Worm (Caenorhabditis elegans) whole organism, late embryonic: Measurements from ENCODE around the gene T10H9.1.

Experiments
- C08G9.2 ChIP-seq: sonication (generic microtip); optimal IDR thresholded peaks from 2 replicates; lab custom pipeline; 2016; ENCODE audit warnings: mild to moderate bottlenecking, missing genetic modification characterization, moderate library complexity, missing compliant biosample characterization
- F13H6.1 ChIP-seq: sonication (generic microtip); optimal IDR thresholded peaks from 2 replicates; lab custom pipeline; 2016; ENCODE audit warnings: missing genetic modification characterization, missing compliant biosample characterization
- K02D7.2 ChIP-seq: sonication (generic microtip); optimal IDR thresholded peaks from 2 replicates; lab custom pipeline; 2017; ENCODE audit warnings: mild to moderate bottlenecking, missing genetic modification characterization, missing compliant biosample characterization
- T23F11.4 ChIP-seq: fragments of 200-800 bp; sonication (Bioruptor generic); optimal IDR thresholded peaks from 2 replicates; lab custom pipeline; 2018; ENCODE audit warnings: mild to moderate bottlenecking, missing genetic modification characterization, missing compliant biosample characterization
- ahr-1 ChIP-seq: sonication (generic microtip); optimal IDR thresholded peaks from 2 replicates; lab custom pipeline; 2016; ENCODE audit warnings: missing genetic modification characterization, missing compliant biosample characterization
- ama-1 ChIP-seq: fragments of 150-350 bp; optimal IDR thresholded peaks from 2 replicates; lab custom pipeline; 2014
- ceh-14 ChIP-seq: sonication (generic microtip); optimal IDR thresholded peaks from 2 replicates; lab custom pipeline; 2016; ENCODE audit warnings: missing genotype, missing genetic modification characterization, missing compliant biosample characterization
- ceh-18 ChIP-seq: sonication (generic microtip); optimal IDR thresholded peaks from 2 replicates; lab custom pipeline; 2016; ENCODE audit warnings: missing genetic modification characterization, missing compliant biosample characterization
- ceh-19 ChIP-seq: fragments of 200-800 bp; sonication (Bioruptor generic); optimal IDR thresholded peaks from 2 replicates; lab custom pipeline; 2018; ENCODE audit warnings: mild to moderate bottlenecking, missing genetic modification characterization, missing compliant biosample characterization
- ceh-24 ChIP-seq: sonication (generic microtip); optimal IDR thresholded peaks from 2 replicates; lab custom pipeline; 2016; ENCODE audit warnings: mild to moderate bottlenecking, missing genetic modification characterization, missing compliant biosample characterization
- ceh-34 ChIP-seq: sonication (generic microtip); optimal IDR thresholded peaks from 2 replicates; lab custom pipeline; 2016; ENCODE audit warnings: mild to moderate bottlenecking, missing genetic modification characterization, missing compliant biosample characterization
- ceh-48 ChIP-seq: sonication (generic microtip); optimal IDR thresholded peaks from 2 replicates; lab custom pipeline; 2016; ENCODE audit warnings: missing genetic modification characterization, inconsistent platforms, missing compliant biosample characterization
- ceh-6 ChIP-seq: fragments of 200-800 bp; sonication (Bioruptor generic); optimal IDR thresholded peaks from 2 replicates; lab custom pipeline; 2018; ENCODE audit warnings: mild to moderate bottlenecking, missing genetic modification characterization, missing compliant biosample characterization
- che-1 ChIP-seq: sonication (generic microtip); optimal IDR thresholded peaks from 2 replicates; lab custom pipeline; 2016; ENCODE audit warnings: mild to moderate bottlenecking, missing genetic modification characterization, missing compliant biosample characterization
- dmd-4 ChIP-seq: sonication (generic microtip); optimal IDR thresholded peaks from 2 replicates; lab custom pipeline; 2016; ENCODE audit warnings: borderline replicate concordance, missing genetic modification characterization, missing compliant biosample characterization
- dve-1 ChIP-seq: sonication (generic microtip); optimal IDR thresholded peaks from 2 replicates; lab custom pipeline; 2017; ENCODE audit warnings: antibody characterized with exemption, mild to moderate bottlenecking, missing genetic modification characterization, missing compliant biosample characterization
- elt-2 ChIP-seq: sonication (generic microtip); optimal IDR thresholded peaks from 2 replicates; lab custom pipeline; 2016; ENCODE audit warnings: missing genetic modification reagents, missing genetic modification characterization, missing compliant biosample characterization
- elt-4 ChIP-seq: sonication (generic microtip); optimal IDR thresholded peaks from 2 replicates; lab custom pipeline; 2016; ENCODE audit warnings: missing genetic modification characterization, missing compliant biosample characterization
- ets-4 ChIP-seq: sonication (generic microtip); optimal IDR thresholded peaks from 2 replicates; lab custom pipeline; 2016; ENCODE audit warnings: missing genetic modification characterization, missing compliant biosample characterization
- eyg-1 ChIP-seq: sonication (generic microtip); optimal IDR thresholded peaks from 2 replicates; lab custom pipeline; 2016; ENCODE audit warnings: missing genotype, missing genetic modification characterization, missing compliant biosample characterization
- fax-1 ChIP-seq: sonication (generic microtip); optimal IDR thresholded peaks from 2 replicates; lab custom pipeline; 2016; ENCODE audit warnings: missing genotype, missing genetic modification characterization, missing compliant biosample characterization
- fkh-10 ChIP-seq: fragments of 150-350 bp; optimal IDR thresholded peaks from 2 replicates; lab custom pipeline; 2014; ENCODE audit warnings: missing biosample characterization, missing genetic modification reagents, missing genetic modification characterization
- hlh-15 ChIP-seq: sonication (generic microtip); optimal IDR thresholded peaks from 2 replicates; lab custom pipeline; 2016; ENCODE audit warnings: missing genetic modification characterization, missing compliant biosample characterization
- hlh-30 ChIP-seq: sonication (generic microtip); optimal IDR thresholded peaks from 2 replicates; lab custom pipeline; 2017; ENCODE audit warnings: antibody characterized with exemption, missing genetic modification characterization, missing compliant biosample characterization; ENCODE audit not compliant: insufficient read depth
- mec-3 ChIP-seq: sonication (generic microtip); optimal IDR thresholded peaks from 2 replicates; lab custom pipeline; 2016; ENCODE audit warnings: borderline replicate concordance, missing genetic modification characterization, missing compliant biosample characterization
- nfya-1 ChIP-seq: sonication (generic microtip); optimal IDR thresholded peaks from 2 replicates; lab custom pipeline; 2017; ENCODE audit warnings: missing genetic modification characterization, mild to moderate bottlenecking, missing compliant biosample characterization, antibody characterized with exemption, moderate library complexity
- nhr-232 ChIP-seq: sonication (generic microtip); optimal IDR thresholded peaks from 2 replicates; lab custom pipeline; 2016; ENCODE audit warnings: missing genetic modification characterization, missing compliant biosample characterization
- odd-2 ChIP-seq: sonication (generic microtip); optimal IDR thresholded peaks from 2 replicates; lab custom pipeline; 2017; ENCODE audit warnings: antibody characterized with exemption, mild to moderate bottlenecking, missing genetic modification characterization, missing compliant biosample characterization
- pag-3 ChIP-seq: sonication (generic microtip); optimal IDR thresholded peaks from 2 replicates; lab custom pipeline; 2016; ENCODE audit warnings: missing compliant biosample characterization, missing genetic modification characterization, borderline replicate concordance
- pax-1 ChIP-seq: fragments of 150-350 bp; optimal IDR thresholded peaks from 2 replicates; lab custom pipeline; 2014; ENCODE audit warnings: missing biosample characterization, missing genetic modification characterization
- pha-2 ChIP-seq: sonication (generic microtip); optimal IDR thresholded peaks from 2 replicates; lab custom pipeline; 2017; ENCODE audit warnings: mild to moderate bottlenecking, missing genetic modification characterization, missing compliant biosample characterization
- pqm-1 ChIP-seq: sonication (generic microtip); optimal IDR thresholded peaks from 2 replicates; lab custom pipeline; 2016; ENCODE audit warnings: missing genetic modification characterization, missing compliant biosample characterization
- pros-1 ChIP-seq: fragments of 150-350 bp; optimal IDR thresholded peaks from 2 replicates; lab custom pipeline; 2014; ENCODE audit warnings: missing biosample characterization, missing genetic modification reagents, missing genetic modification characterization
- ref-2 ChIP-seq: sonication (generic microtip); optimal IDR thresholded peaks from 2 replicates; lab custom pipeline; 2016; ENCODE audit warnings: missing genetic modification characterization, missing compliant biosample characterization
- sox-2 ChIP-seq: fragments of 200-800 bp; sonication (Bioruptor generic); IDR thresholded peaks from 2 replicates; pipeline ENCODE4 v1.3.6; 2022; ENCODE audit warnings: missing genetic modification reagents, missing genetic modification characterization, missing compliant biosample characterization
- sox-4 ChIP-seq: sonication (generic microtip); optimal IDR thresholded peaks from 2 replicates; lab custom pipeline; 2017; ENCODE audit warnings: mild to moderate bottlenecking, missing genetic modification characterization, inconsistent platforms, missing compliant biosample characterization
- syd-9 ChIP-seq: sonication (generic microtip); optimal IDR thresholded peaks from 2 replicates; lab custom pipeline; 2016; ENCODE audit warnings: mild to moderate bottlenecking, missing genetic modification characterization, moderate library complexity, missing compliant biosample characterization
- tbx-7 ChIP-seq: sonication (generic microtip); optimal IDR thresholded peaks from 2 replicates; lab custom pipeline; 2016; ENCODE audit warnings: missing genotype, missing genetic modification characterization, missing compliant biosample characterization
- unc-42 ChIP-seq: sonication (generic microtip); optimal IDR thresholded peaks from 2 replicates; lab custom pipeline; 2016; ENCODE audit warnings: missing genotype, missing genetic modification characterization, missing compliant biosample characterization
- zip-5 ChIP-seq: sonication (generic microtip); optimal IDR thresholded peaks from 2 replicates; lab custom pipeline; 2016; ENCODE audit warnings: missing genetic modification characterization, missing compliant biosample characterization
- ztf-16 ChIP-seq: sonication (generic microtip); optimal IDR thresholded peaks from 2 replicates; lab custom pipeline; 2017; ENCODE audit warnings: missing genetic modification characterization, missing compliant biosample characterization

The T10H9.1 gene

DNA sequence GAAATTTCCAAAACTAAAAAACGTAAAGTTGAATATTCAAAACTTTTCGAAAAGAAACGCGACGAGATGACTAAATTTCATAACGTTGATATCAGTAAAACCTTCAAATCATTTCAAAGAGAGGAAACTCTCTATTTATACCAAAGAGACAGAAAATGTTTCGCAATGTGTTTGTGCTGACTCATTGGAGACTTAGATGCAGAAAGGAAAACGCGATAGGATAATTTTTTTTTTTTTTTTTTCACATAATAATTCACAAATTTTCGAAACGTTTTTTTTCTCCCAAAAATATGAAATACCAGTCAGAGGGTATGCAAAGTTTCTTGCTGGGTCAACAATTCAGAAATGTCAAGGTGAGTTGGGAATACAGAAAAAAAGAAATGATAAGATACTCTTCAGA is 43.2 kb upstream of the T10H9.1 start:
- TF ChIP-seq ceh-14 (tag; lab: Kevin White, UChicago), result no peak
- no peak for TF ChIP-seq T23F11.4 (GFP tag; lab: Kevin White, UChicago)
- TF ChIP-seq fax-1 (tag; lab: Kevin White, UChicago), result no peak
- TF ChIP-seq odd-2 (tag; lab: Kevin White, UChicago), result no peak
- TF ChIP-seq hlh-15, result no peak
- no peak for TF ChIP-seq nfya-1 (tag; lab: Kevin White, UChicago)

DNA sequence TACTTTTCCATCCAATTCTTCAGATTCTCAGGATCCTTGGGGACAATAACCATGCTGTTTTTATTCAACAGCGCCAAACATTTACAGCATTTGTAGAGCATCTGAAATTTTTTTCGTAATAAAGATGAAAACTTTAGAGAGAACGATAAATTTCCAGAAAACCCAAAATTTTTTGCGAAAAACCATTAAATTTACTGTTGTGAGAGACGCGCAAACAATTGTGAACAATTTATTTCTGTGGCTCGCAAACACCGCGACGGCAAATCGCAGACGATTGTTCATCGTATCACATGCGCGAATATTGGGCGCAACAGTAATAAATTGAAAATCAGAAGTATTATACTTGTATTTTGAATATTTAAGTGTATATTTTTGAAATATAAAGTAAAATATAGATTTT is 38.4 kb upstream of the T10H9.1 start, which contains the start of gene gon-14:
TSS of gene gon-14 (minus strand) at position 101 of the 400 bp plus-strand sequence.
- TF ChIP-seq sox-4 (tag; lab: Kevin White, UChicago) (no peak), pqm-1 (tag; lab: Kevin White, UChicago) (no peak), ceh-18 (tag; lab: Kevin White, UChicago) (no peak), ztf-16 (tag; lab: Kevin White, UChicago) (no peak), pax-1 (tag; lab: Kevin White, UChicago) (no peak), che-1 (tag; lab: Kevin White, UChicago) (no peak), ceh-24 (no peak), dmd-4 (tag; lab: Kevin White, UChicago) (no peak)

DNA sequence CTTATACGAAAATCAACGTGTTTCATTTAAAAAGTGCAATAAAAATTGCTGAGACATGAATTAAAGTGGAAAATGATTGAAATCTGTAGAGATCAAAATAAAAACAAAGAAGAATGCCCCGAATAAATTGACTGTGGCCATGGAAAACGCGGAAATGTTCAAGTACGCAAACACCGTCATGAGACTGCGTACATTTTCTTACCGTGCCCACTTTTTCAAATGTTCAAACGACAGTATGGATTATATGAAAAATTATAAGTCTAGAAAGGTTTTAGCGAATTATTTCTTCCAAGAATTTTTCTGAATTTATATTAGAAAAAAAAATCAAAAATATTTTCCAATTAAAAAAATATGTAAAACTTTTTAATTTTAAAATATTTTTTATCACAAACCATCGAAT is 37.9 kb upstream of the T10H9.1 start:
- TF ChIP-seq fkh-10 (GFP tag; lab: Kevin White, UChicago) (no peak), eyg-1 (no peak), T23F11.4 (GFP tag; lab: Kevin White, UChicago) (no peak), ceh-14 (tag; lab: Kevin White, UChicago) (no peak), syd-9 (no peak), ceh-34 (tag; lab: Kevin White, UChicago) (no peak), pha-2 (no peak)

DNA sequence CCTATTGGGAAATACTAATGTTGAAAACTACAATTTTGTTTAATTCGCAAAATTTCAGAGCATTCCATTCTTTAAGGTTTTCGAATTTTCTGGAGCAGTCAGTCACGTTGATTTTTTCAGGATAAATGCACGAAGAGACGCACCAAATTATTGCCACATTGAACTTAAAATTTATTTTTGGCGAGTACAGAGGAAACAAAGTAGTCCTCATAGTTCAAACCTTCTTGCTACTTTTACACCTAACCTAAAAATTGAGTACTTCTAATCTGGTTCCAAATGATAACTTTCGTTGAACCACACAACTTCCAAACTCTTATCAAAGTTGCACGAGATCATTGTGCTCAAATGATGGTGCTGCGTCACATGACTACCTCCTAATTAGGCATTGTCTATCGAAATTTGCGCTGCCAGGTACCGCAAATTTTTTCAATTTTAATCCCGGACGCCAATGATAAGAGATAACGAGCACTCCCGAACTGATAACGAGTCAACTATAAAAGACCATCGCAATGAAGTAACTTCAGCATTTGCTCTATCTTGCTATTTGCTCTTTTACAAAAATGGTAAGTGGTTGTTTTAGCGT is 35.2 kb upstream of the T10H9.1 start, which contains the start of gene cpr-4:
TSS of gene cpr-4 (plus strand) at position 523 of the 583 bp plus-strand sequence.
- no peak for TF ChIP-seq pros-1
- peak; percentile 63 for TF ChIP-seq pqm-1 (tag; lab: Kevin White, UChicago)
- no peak for TF ChIP-seq zip-5 (tag; lab: Kevin White, UChicago)
- TF ChIP-seq nhr-232, result no peak
- no peak for TF ChIP-seq C08G9.2 (tag; lab: Kevin White, UChicago)
- no peak for TF ChIP-seq elt-4 (tag; lab: Kevin White, UChicago)
- TF ChIP-seq elt-2 (tag; lab: Kevin White, UChicago), result peak; percentile 91
- TF ChIP-seq ztf-16 (tag; lab: Kevin White, UChicago), result no peak
- TF ChIP-seq ceh-34 (tag; lab: Kevin White, UChicago), result no peak
- no peak for TF ChIP-seq F13H6.1

DNA sequence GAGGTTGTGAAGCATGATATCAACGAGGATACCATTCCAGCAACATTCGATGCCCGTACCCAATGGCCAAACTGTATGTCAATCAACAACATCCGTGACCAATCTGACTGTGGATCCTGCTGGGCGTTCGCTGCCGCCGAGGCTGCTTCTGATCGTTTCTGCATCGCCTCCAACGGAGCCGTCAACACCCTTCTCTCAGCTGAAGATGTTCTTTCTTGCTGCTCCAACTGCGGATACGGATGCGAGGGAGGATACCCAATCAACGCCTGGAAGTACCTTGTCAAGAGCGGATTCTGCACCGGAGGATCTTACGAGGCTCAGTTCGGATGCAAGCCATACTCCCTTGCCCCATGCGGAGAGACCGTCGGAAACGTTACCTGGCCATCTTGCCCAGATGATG is 34.4 kb upstream of the T10H9.1 start:
- TF ChIP-seq ama-1 (lab: Kevin White, UChicago) (no peak), elt-4 (tag; lab: Kevin White, UChicago) (peak; percentile 19)

- TF ChIP-seq sox-2, result no peak
Observed at ce11 chrV:6616294-6616693, 33.1 kb upstream of the T10H9.1 start.

ce11 chrV:6620809-6621208 is 28.6 kb upstream of the T10H9.1 start:
- TF ChIP-seq ceh-48 (no peak), ahr-1 (tag; lab: Kevin White, UChicago) (no peak), ceh-19 (GFP tag; lab: Kevin White, UChicago) (no peak), dve-1 (tag; lab: Kevin White, UChicago) (no peak), fkh-10 (GFP tag; lab: Kevin White, UChicago) (no peak), pha-2 (no peak), ets-4 (no peak), nhr-232 (no peak), unc-42 (tag; lab: Kevin White, UChicago) (no peak), ceh-6 (no peak), ceh-24 (no peak), mec-3 (tag; lab: Kevin White, UChicago) (no peak), pag-3 (tag; lab: Kevin White, UChicago) (no peak), ref-2 (no peak), tbx-7 (no peak), K02D7.2 (tag; lab: Kevin White, UChicago) (no peak), hlh-30 (no peak), dmd-4 (tag; lab: Kevin White, UChicago) (no peak)
